Worm (Caenorhabditis elegans): ENCODE measurements around the gene fbxa-42.

DNA sequence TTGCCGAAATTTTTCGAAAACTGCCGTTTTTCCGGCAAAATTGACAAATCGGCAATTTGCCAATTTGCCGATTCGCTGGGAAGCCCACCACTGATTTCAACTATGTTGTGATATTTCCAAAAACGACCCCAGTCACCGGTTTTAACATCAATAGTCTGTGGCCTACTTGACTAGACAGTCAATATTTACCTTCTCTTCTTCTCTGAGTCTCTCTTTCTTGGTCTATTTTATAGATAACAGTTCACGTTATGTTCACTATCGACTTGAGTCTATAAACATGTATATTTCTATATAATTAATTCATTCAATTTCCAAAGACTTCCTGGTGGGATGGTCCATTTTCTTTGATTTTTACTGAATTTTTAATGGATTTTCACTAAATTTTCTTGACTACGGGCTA lies 33.5 kb upstream of the fbxa-42 start:
- TF ChIP-seq med-1 (GFP tag; optimal IDR thresholded peaks at IDR 0.05; ENCODE audit: insufficient read depth) = no peak
- no peak for TF ChIP-seq klf-2 (GFP tag; conservative IDR thresholded peaks at IDR 0.05)
- TF ChIP-seq T22C8.4 (GFP tag; IDR thresholded peaks at IDR 0.05) = no peak
- TF ChIP-seq tab-1 (GFP tag; IDR thresholded peaks at IDR 0.05) = no peak
- no peak for TF ChIP-seq ztf-23 (GFP tag; IDR thresholded peaks at IDR 0.05)

All from whole organism, midembryonic.